Fruit fly (Drosophila melanogaster) whole organism, embryonic: ENCODE results near the gene Nsun5.

ENCODE experiments used
- CG10654 ChIP-seq: fragments of 200-800 bp; sonication (Bioruptor generic); optimal IDR thresholded peaks from 2 replicates; lab custom pipeline; 2016; ENCODE audit warnings: missing biosample characterization, missing genetic modification characterization
- CG11504 ChIP-seq: fragments of 200-800 bp; sonication (Bioruptor generic); optimal IDR thresholded peaks from 3 replicates; lab custom pipeline; 2019; ENCODE audit warnings: missing biosample characterization, mild to moderate bottlenecking, missing genetic modification characterization, moderate library complexity
- CG11723 ChIP-seq: fragments of 200-800 bp; sonication (Bioruptor generic); optimal IDR thresholded peaks from 2 replicates; lab custom pipeline; 2017; ENCODE audit warnings: missing biosample characterization, mild to moderate bottlenecking, missing genetic modification characterization
- CG12769 ChIP-seq: fragments of 200-800 bp; sonication (Bioruptor generic); optimal IDR thresholded peaks from 2 replicates; lab custom pipeline; 2019; ENCODE audit warnings: missing biosample characterization, mild to moderate bottlenecking, missing genetic modification characterization, moderate library complexity
- CG15011 ChIP-seq: fragments of 200-800 bp; sonication (Bioruptor generic); optimal IDR thresholded peaks from 3 replicates; lab custom pipeline; 2018; ENCODE audit warnings: missing biosample characterization, mild to moderate bottlenecking, missing genetic modification characterization
- CG1529 ChIP-seq: fragments of 200-800 bp; sonication (Bioruptor generic); optimal IDR thresholded peaks from 3 replicates; lab custom pipeline; 2018; ENCODE audit warnings: missing biosample characterization, missing genetic modification characterization
- CG15514 ChIP-seq: fragments of 200-800 bp; sonication (Bioruptor generic); optimal IDR thresholded peaks from 3 replicates; lab custom pipeline; 2017; ENCODE audit warnings: missing biosample characterization, missing genetic modification characterization, mild to moderate bottlenecking, moderate library complexity, missing genetic modification reagents
- CG1602 ChIP-seq: fragments of 200-800 bp; sonication (Bioruptor generic); optimal IDR thresholded peaks from 3 replicates; lab custom pipeline; 2016; ENCODE audit warnings: missing biosample characterization, missing genetic modification characterization
- CG1647 ChIP-seq: fragments of 200-800 bp; sonication (Bioruptor generic); optimal IDR thresholded peaks from 3 replicates; lab custom pipeline; 2016; ENCODE audit warnings: missing biosample characterization, missing genetic modification characterization
- CG17328 ChIP-seq: fragments of 200-800 bp; sonication (Bioruptor generic); IDR thresholded peaks from 2 replicates; pipeline ENCODE4 v1.3.6; 2022; ENCODE audit warnings: missing biosample characterization, missing genetic modification characterization
- CG17912 ChIP-seq: fragments of 200-800 bp; sonication (Bioruptor generic); optimal IDR thresholded peaks from 2 replicates; lab custom pipeline; 2018; ENCODE audit warnings: missing biosample characterization, mild to moderate bottlenecking, missing genetic modification characterization
- CG18476 ChIP-seq: fragments of 200-800 bp; sonication (Bioruptor generic); optimal IDR thresholded peaks from 2 replicates; lab custom pipeline; 2016; ENCODE audit warnings: missing biosample characterization, mild to moderate bottlenecking, missing genetic modification characterization
- CG18764 ChIP-seq: fragments of 200-800 bp; sonication (Bioruptor generic); optimal IDR thresholded peaks from 3 replicates; lab custom pipeline; 2016; ENCODE audit warnings: missing biosample characterization, missing genetic modification characterization
- CG31365 ChIP-seq: fragments of 200-800 bp; sonication (Bioruptor generic); optimal IDR thresholded peaks from 2 replicates; lab custom pipeline; 2018; ENCODE audit warnings: missing biosample characterization, mild to moderate bottlenecking, missing genetic modification characterization
- CG32772 ChIP-seq: fragments of 200-800 bp; sonication (Bioruptor generic); IDR thresholded peaks from 2 replicates; pipeline ENCODE4 v1.3.6; 2022; ENCODE audit warnings: missing biosample characterization, missing genetic modification characterization
- CG4854 ChIP-seq: fragments of 200-800 bp; sonication (Bioruptor generic); optimal IDR thresholded peaks from 2 replicates; lab custom pipeline; 2016; ENCODE audit warnings: missing biosample characterization, missing genetic modification characterization, inconsistent platforms
- CG6791 ChIP-seq: fragments of 200-800 bp; sonication (Bioruptor generic); IDR thresholded peaks from 3 replicates; pipeline ENCODE4 v1.3.6; 2022; ENCODE audit warnings: missing biosample characterization, missing genetic modification characterization; ENCODE audit not compliant: partially characterized antibody
- CG7745 ChIP-seq: fragments of 200-800 bp; sonication (Bioruptor generic); optimal IDR thresholded peaks from 2 replicates; lab custom pipeline; 2018; ENCODE audit warnings: missing biosample characterization, mild to moderate bottlenecking, missing genetic modification characterization, moderate library complexity
- CG7963 ChIP-seq: fragments of 200-800 bp; sonication (Bioruptor generic); IDR thresholded peaks from 3 replicates; pipeline ENCODE4 v1.3.6; 2022; ENCODE audit warnings: missing biosample characterization, missing genetic modification characterization; ENCODE audit not compliant: partially characterized antibody
- CG8765 ChIP-seq: fragments of 200-800 bp; sonication (Bioruptor generic); IDR thresholded peaks from 2 replicates; pipeline ENCODE4 v1.3.6; 2022; ENCODE audit warnings: missing biosample characterization, missing genetic modification characterization
- CG9437 ChIP-seq: fragments of 200-800 bp; sonication (Bioruptor generic); optimal IDR thresholded peaks from 2 replicates; lab custom pipeline; 2018; ENCODE audit warnings: missing biosample characterization, mild to moderate bottlenecking, missing genetic modification characterization
- CG9817 ChIP-seq: fragments of 200-800 bp; sonication (Bioruptor generic); optimal IDR thresholded peaks from 2 replicates; lab custom pipeline; 2018; ENCODE audit warnings: missing biosample characterization, mild to moderate bottlenecking, missing genetic modification characterization, moderate library complexity
- Camta ChIP-seq: fragments of 200-800 bp; sonication (Bioruptor generic); optimal IDR thresholded peaks from 2 replicates; lab custom pipeline; 2016; ENCODE audit warnings: missing biosample characterization, missing genetic modification characterization
- D ChIP-seq, 2 experiments: fragments of 200-800 bp in 1 of 2; fragments of >200 bp in 1 of 2; sonication (Bioruptor generic) in 1 of 2; optimal IDR thresholded peaks; 2 replicates in 1 of 2; 3 replicates in 1 of 2; lab custom pipeline; 2017; ENCODE audit warnings: mild to moderate bottlenecking in 1 of 2, missing biosample characterization in 1 of 2, missing genetic modification characterization in 1 of 2, missing genetic modification reagents in 1 of 2
- Dll ChIP-seq: fragments of 200-800 bp; sonication (Bioruptor generic); IDR thresholded peaks from 4 replicates; pipeline ENCODE4 v1.3.6; 2022; ENCODE audit warnings: missing biosample characterization, missing genetic modification characterization; ENCODE audit not compliant: partially characterized antibody
- Eip74EF ChIP-seq, 2 experiments: fragments of 200-800 bp in 1 of 2; fragments of >200 bp in 1 of 2; sonication (Bioruptor generic) in 1 of 2; optimal IDR thresholded peaks; 2 replicates each; lab custom pipeline; 2017 to 2019; ENCODE audit warnings: missing biosample characterization in 2 of 2, missing genetic modification characterization in 2 of 2, mild to moderate bottlenecking in 1 of 2, moderate library complexity in 1 of 2
- HLH3B ChIP-seq: fragments of 200-800 bp; sonication (Bioruptor generic); IDR thresholded peaks from 2 replicates; pipeline ENCODE4 v1.3.6; 2022; ENCODE audit warnings: missing biosample characterization, missing genetic modification characterization
- Hmx ChIP-seq: fragments of 200-800 bp; sonication (Bioruptor generic); optimal IDR thresholded peaks from 2 replicates; lab custom pipeline; 2016; ENCODE audit warnings: missing biosample characterization, missing genetic modification characterization
- Hr39 ChIP-seq: fragments of >200 bp; optimal IDR thresholded peaks from 2 replicates; lab custom pipeline; 2017
- Lim3 ChIP-seq: fragments of 200-800 bp; sonication (Bioruptor generic); IDR thresholded peaks from 2 replicates; pipeline ENCODE4 v1.3.6; 2022; ENCODE audit warnings: missing biosample characterization, missing genetic modification characterization
- Mad ChIP-seq: fragments of 200-800 bp; sonication (Bioruptor generic); optimal IDR thresholded peaks from 2 replicates; lab custom pipeline; 2016; ENCODE audit warnings: missing biosample characterization, missing genetic modification characterization
- Myb ChIP-seq: fragments of 200-800 bp; sonication (Bioruptor generic); optimal IDR thresholded peaks from 2 replicates; lab custom pipeline; 2016; ENCODE audit warnings: missing biosample characterization, missing genetic modification characterization
- Nf-YA ChIP-seq: fragments of 200-800 bp; sonication (Bioruptor generic); IDR thresholded peaks from 2 replicates; pipeline ENCODE4 v1.3.6; 2022; ENCODE audit warnings: missing biosample characterization, missing genetic modification characterization
- Usf ChIP-seq: fragments of 200-800 bp; sonication (Bioruptor generic); optimal IDR thresholded peaks from 2 replicates; lab custom pipeline; 2017; ENCODE audit warnings: missing genotype, missing biosample characterization, missing genetic modification characterization
- dmrt99B ChIP-seq: fragments of 200-800 bp; sonication (Bioruptor generic); optimal IDR thresholded peaks from 2 replicates; lab custom pipeline; 2018; ENCODE audit warnings: missing biosample characterization, mild to moderate bottlenecking, missing genetic modification characterization, moderate library complexity
- esg ChIP-seq: fragments of 200-800 bp; sonication (Bioruptor generic); conservative IDR thresholded peaks from 2 replicates; pipeline ENCODE4 v1.3.6; 2022; ENCODE audit warnings: missing biosample characterization, missing genetic modification characterization
- eve ChIP-seq, 2 experiments: fragments of >200 bp; optimal IDR thresholded peaks; 2 replicates each; lab custom pipeline; 2017; ENCODE audit warnings: missing biosample characterization in 2 of 2, missing genetic modification characterization in 2 of 2
- ewg ChIP-seq: fragments of 200-800 bp; sonication (Bioruptor generic); optimal IDR thresholded peaks from 3 replicates; lab custom pipeline; 2017; ENCODE audit warnings: mild to moderate bottlenecking, missing biosample characterization, missing genetic modification reagents, missing genetic modification characterization
- insv ChIP-seq, 2 experiments: fragments of 200-800 bp; sonication (Bioruptor generic); optimal IDR thresholded peaks; 3 replicates each; lab custom pipeline; 2016 to 2018; ENCODE audit warnings: missing biosample characterization in 2 of 2, missing genetic modification characterization in 2 of 2
- jumu ChIP-seq: fragments of 200-800 bp; sonication (Bioruptor generic); optimal IDR thresholded peaks from 3 replicates; lab custom pipeline; 2016; ENCODE audit warnings: missing biosample characterization, missing genetic modification characterization
- rib ChIP-seq: fragments of 200-800 bp; sonication (Bioruptor generic); IDR thresholded peaks from 2 replicates; pipeline ENCODE4 v1.3.6; 2022; ENCODE audit warnings: missing biosample characterization, missing genetic modification characterization
- sc ChIP-seq, 3 experiments: fragments of >200 bp in 2 of 3; fragments of 200-800 bp in 1 of 3; sonication (Bioruptor generic) in 1 of 3; optimal IDR thresholded peaks; 2 replicates in 2 of 3; 3 replicates in 1 of 3; lab custom pipeline; 2017; ENCODE audit warnings: mild to moderate bottlenecking in 1 of 3, missing biosample characterization in 1 of 3, missing genetic modification characterization in 1 of 3, missing genetic modification reagents in 1 of 3
- sd ChIP-seq: fragments of 200-800 bp; sonication (Bioruptor generic); optimal IDR thresholded peaks from 3 replicates; lab custom pipeline; 2018; ENCODE audit warnings: missing biosample characterization, mild to moderate bottlenecking, missing genetic modification characterization, moderate library complexity
- sim ChIP-seq: fragments of 200-800 bp; sonication (Bioruptor generic); IDR thresholded peaks from 2 replicates; pipeline ENCODE4 v1.3.6; 2022; ENCODE audit warnings: missing biosample characterization, missing genetic modification characterization
- tap ChIP-seq: fragments of 200-800 bp; optimal IDR thresholded peaks from 3 replicates; lab custom pipeline; 2019; ENCODE audit warnings: missing biosample characterization, mild to moderate bottlenecking, missing genetic modification characterization, moderate library complexity
- tin ChIP-seq: fragments of 200-800 bp; sonication (Bioruptor generic); optimal IDR thresholded peaks from 3 replicates; lab custom pipeline; 2016; ENCODE audit warnings: missing biosample characterization, missing genetic modification characterization
- vvl ChIP-seq: fragments of 200-800 bp; sonication (Bioruptor generic); IDR thresholded peaks from 2 replicates; pipeline ENCODE4 v1.3.6; 2022; ENCODE audit warnings: missing biosample characterization, missing genetic modification characterization
- wdn ChIP-seq: fragments of 200-800 bp; sonication (Bioruptor generic); IDR thresholded peaks from 2 replicates; pipeline ENCODE4 v1.3.6; 2022; ENCODE audit warnings: missing biosample characterization, missing genetic modification characterization
- wor ChIP-seq: fragments of 200-800 bp; sonication (Bioruptor generic); IDR thresholded peaks from 2 replicates; pipeline ENCODE4 v1.3.6; 2022; ENCODE audit warnings: missing biosample characterization, missing genetic modification characterization

Nsun5 gene

dm6 chr3R:19180263-19180893, 18.3 kb upstream of the Nsun5 start, which contains the start of the genes CG5555 and myd (continued):
- TF ChIP-seq tap (tag; lab: Kevin White, UChicago) (no peak), insv (GFP tag; optimal IDR thresholded peaks at IDR 0.05; lab: Kevin White, UChicago) (no peak), CG12769 (peak; percentile 53), CG9437 (GFP tag; lab: Kevin White, UChicago) (no peak), esg (GFP tag; lab: Robert Waterston, UW) (no peak), Dll (GFP tag; lab: Robert Waterston, UW) (peak; percentile 78), CG17328 (GFP tag; lab: Robert Waterston, UW) (peak; percentile 53), wdn (GFP tag; lab: Robert Waterston, UW) (no peak), CG17912 (GFP tag; lab: Kevin White, UChicago) (no peak), CG15011 (GFP tag; lab: Kevin White, UChicago) (no peak), ewg (GFP tag; lab: Kevin White, UChicago) (no peak), CG11723 (GFP tag; lab: Kevin White, UChicago) (peak; percentile 15), Camta (GFP tag; lab: Kevin White, UChicago) (peak; percentile 28), CG7963 (GFP tag; lab: Robert Waterston, UW) (peak; percentile 75), dmrt99B (tag; lab: Kevin White, UChicago) (no peak), CG15514 (GFP tag; lab: Kevin White, UChicago) (peak; percentile 99), Hr39 (lab: Kevin White, UChicago) (no peak), D (optimal IDR thresholded peaks at IDR 0.05; lab: Kevin White, UChicago) (no peak), D (GFP tag; optimal IDR thresholded peaks at IDR 0.05; lab: Kevin White, UChicago) (no peak), vvl (GFP tag; lab: Robert Waterston, UW) (peak; percentile 65; the same call in 1 of the 2 replicates), Eip74EF (GFP tag; optimal IDR thresholded peaks at IDR 0.05; lab: Kevin White, UChicago) (peak in 1 of 2 experiments; percentile 5), CG11504 (tag; lab: Kevin White, UChicago) (no peak), CG6791 (GFP tag; lab: Robert Waterston, UW) (peak; percentile 86), CG10654 (GFP tag; lab: Kevin White, UChicago) (no peak), Hmx (GFP tag; lab: Kevin White, UChicago) (no peak), HLH3B (GFP tag; lab: Robert Waterston, UW) (no peak), eve (GFP tag; optimal IDR thresholded peaks at IDR 0.05; lab: Kevin White, UChicago) (peak in 1 of 2 experiments; percentile 85), wor (GFP tag; lab: Robert Waterston, UW) (no peak), CG1602 (GFP tag; lab: Kevin White, UChicago) (no peak), CG18476 (GFP tag; lab: Kevin White, UChicago) (no peak), CG32772 (GFP tag; lab: Robert Waterston, UW) (no peak), CG8765 (no peak), CG18764 (GFP tag; lab: Kevin White, UChicago) (no peak), sd (tag; lab: Kevin White, UChicago) (peak; percentile 15), CG7745 (tag; lab: Kevin White, UChicago) (no peak), CG4854 (GFP tag; lab: Kevin White, UChicago) (no peak), jumu (GFP tag; lab: Kevin White, UChicago) (no peak), Mad (GFP tag; lab: Kevin White, UChicago) (peak; percentile 18), CG31365 (tag; lab: Kevin White, UChicago) (no peak), sc (optimal IDR thresholded peaks at IDR 0.05; lab: Kevin White, UChicago) (no peak), sc (GFP tag; optimal IDR thresholded peaks at IDR 0.05; lab: Kevin White, UChicago) (no peak), CG9817 (tag; lab: Kevin White, UChicago) (peak; percentile 0), CG1529 (GFP tag; lab: Kevin White, UChicago) (peak; percentile 14), sim (GFP tag; lab: Robert Waterston, UW) (no peak), Lim3 (GFP tag; lab: Robert Waterston, UW) (no peak), tin (GFP tag; lab: Kevin White, UChicago) (no peak), Usf (GFP tag; lab: Kevin White, UChicago) (no peak), CG1647 (GFP tag; lab: Kevin White, UChicago) (no peak), rib (GFP tag; lab: Robert Waterston, UW) (0 out of 2 replicates have a peak, but pooled peaks have one; percentile 60), Nf-YA (no peak), Myb (GFP tag; lab: Kevin White, UChicago) (peak; percentile 90)
